Worm (Caenorhabditis elegans) whole organism, L4/young adult: Measurements from ENCODE around the gene irld-12.

Experiments
- W03F9.2 ChIP-seq: fragments of 150-350 bp; optimal IDR thresholded peaks from 2 replicates; lab custom pipeline; 2014; ENCODE audit warnings: missing biosample characterization, missing genetic modification characterization
- dao-5 ChIP-seq: sonication (generic microtip); optimal IDR thresholded peaks from 2 replicates; lab custom pipeline; 2016; ENCODE audit warnings: missing genotype, missing genetic modification characterization, moderate library complexity, missing compliant biosample characterization
- him-1 ChIP-seq: sonication (generic microtip); optimal IDR thresholded peaks from 2 replicates; lab custom pipeline; 2016; ENCODE audit warnings: missing genotype, missing genetic modification reagents, missing genetic modification characterization, missing compliant biosample characterization

DNA sequence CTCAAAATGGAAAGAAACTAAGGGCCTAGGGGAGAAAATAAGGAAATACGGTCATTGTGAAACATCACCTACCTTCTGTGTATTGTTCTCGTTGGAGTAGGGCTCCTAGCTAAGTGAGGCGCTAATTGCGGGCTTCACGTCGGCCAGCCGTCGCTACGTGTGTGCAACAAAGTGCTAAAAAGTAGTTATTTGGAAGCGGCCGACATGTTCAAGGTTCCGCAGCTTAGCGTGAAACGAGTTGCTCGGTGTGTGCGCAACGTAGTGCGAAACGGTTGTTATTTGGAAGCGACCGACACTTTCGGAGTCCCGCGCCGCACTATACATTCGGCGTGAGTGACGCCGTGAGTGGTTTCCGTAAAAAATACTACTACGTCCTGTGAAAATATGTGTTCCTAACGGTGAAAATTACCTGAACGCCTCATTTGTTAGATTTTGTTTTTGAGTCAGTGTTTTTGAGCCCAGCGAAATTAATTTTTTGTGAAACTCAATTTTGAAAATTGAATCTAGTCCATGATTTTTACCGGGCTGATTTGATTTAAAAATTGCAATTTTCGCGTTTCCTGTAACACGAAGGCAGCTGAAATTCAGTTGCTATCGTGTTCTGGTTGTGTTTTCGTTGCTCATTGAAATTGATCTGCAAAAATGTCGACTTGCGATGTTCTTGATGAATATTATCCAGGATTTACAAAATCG, 49.8 kb downstream of the irld-12 start, which contains the start of gene srw-129:
- TF ChIP-seq him-1 (no peak), W03F9.2 (tag; lab: Kevin White, UChicago) (no peak), dao-5 (no peak)
